Fruit fly (Drosophila melanogaster): ENCODE results near the gene MICU1.

The MICU1 gene

DNA sequence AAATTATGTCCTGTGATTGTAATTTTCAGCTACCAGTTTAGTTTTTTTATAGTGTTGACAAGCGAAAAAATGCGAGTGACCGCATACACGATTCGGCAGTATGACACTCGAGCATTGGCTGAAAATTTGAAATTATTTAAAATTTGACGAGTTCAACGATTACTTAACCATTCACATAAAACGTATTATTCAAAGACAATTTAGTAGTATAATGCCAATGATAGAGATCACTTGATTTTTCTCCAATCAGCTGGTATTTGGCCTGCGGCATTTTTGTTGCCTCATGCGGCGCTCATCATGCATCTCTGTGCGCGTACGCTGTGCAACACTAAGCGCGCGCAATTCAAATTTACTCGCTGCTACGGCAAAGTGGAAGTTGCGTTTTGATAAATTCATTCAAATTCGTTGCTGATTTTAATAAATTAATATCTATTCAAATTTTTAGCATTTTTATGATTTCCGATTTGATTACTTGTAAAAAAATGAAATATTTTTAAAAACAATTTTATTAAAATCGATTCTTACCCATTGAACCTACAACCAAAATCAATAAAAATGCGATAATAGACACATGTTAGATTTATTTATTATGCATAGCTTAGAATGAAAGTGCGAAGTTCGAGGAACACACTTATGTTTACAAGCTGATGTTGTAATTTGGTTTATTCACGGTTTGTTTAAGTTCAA, 12.5 kb downstream of the MICU1 start, which contains the start of gene CG4497 (continued):
- TF ChIP-seq crp (GFP tag; optimal IDR thresholded peaks at IDR 0.05): peak; percentile 7 to 83
- TF ChIP-seq prd (optimal IDR thresholded peaks at IDR 0.05): no peak
- TF ChIP-seq prd (GFP tag; IDR thresholded peaks at IDR 0.05): peak; percentile 97
- TF ChIP-seq dm (GFP tag; optimal IDR thresholded peaks at IDR 0.05): peak; percentile 92
- peak; percentile 90 for TF ChIP-seq tio (GFP tag; optimal IDR thresholded peaks at IDR 0.05)
- TF ChIP-seq CG6765 (GFP tag; optimal IDR thresholded peaks at IDR 0.05): peak; percentile 38
- no peak for TF ChIP-seq pros (GFP tag; optimal IDR thresholded peaks at IDR 0.05)
- peak; percentile 94 for TF ChIP-seq NFAT (GFP tag; IDR thresholded peaks at IDR 0.05)
- peak; percentile 83; the same call in 2 of the 3 replicates for TF ChIP-seq Opbp (GFP tag; IDR thresholded peaks at IDR 0.05; ENCODE audit: partially characterized antibody)
- peak; percentile 92 for TF ChIP-seq CG4820 (GFP tag; optimal IDR thresholded peaks at IDR 0.05)
- TF ChIP-seq repo (GFP tag; optimal IDR thresholded peaks at IDR 0.05): peak; percentile 93
- peak; percentile 91 for TF ChIP-seq CG10979 (tag; optimal IDR thresholded peaks at IDR 0.05)
- peak; percentile 91 for TF ChIP-seq Bdp1 (GFP tag; optimal IDR thresholded peaks at IDR 0.05)
- peak; percentile 87 to 95 for TF ChIP-seq Pdp1 (GFP tag; optimal IDR thresholded peaks at IDR 0.05)
- TF ChIP-seq CG9609 (GFP tag; optimal IDR thresholded peaks at IDR 0.05): peak; percentile 97
- peak; percentile 45 for TF ChIP-seq Asciz (GFP tag; optimal IDR thresholded peaks at IDR 0.05)
- peak; percentile 72 for TF ChIP-seq CG3065 (GFP tag; optimal IDR thresholded peaks at IDR 0.05)
- peak; percentile 69 for TF ChIP-seq Dll (GFP tag; IDR thresholded peaks at IDR 0.05; ENCODE audit: partially characterized antibody)
- TF ChIP-seq ATbp (GFP tag; optimal IDR thresholded peaks at IDR 0.05): peak; percentile 50
- peak; percentile 44 for TF ChIP-seq odd (GFP tag; optimal IDR thresholded peaks at IDR 0.05)
- peak; percentile 100 for TF ChIP-seq CG12155 (GFP tag; optimal IDR thresholded peaks at IDR 0.05)
- no peak for TF ChIP-seq z (GFP tag; IDR thresholded peaks at IDR 0.05)
- TF ChIP-seq MTF-1 (GFP tag; optimal IDR thresholded peaks at IDR 0.05; ENCODE audit: borderline replicate concordance): peak; percentile 1
- peak; percentile 88 for TF ChIP-seq unpg (GFP tag; optimal IDR thresholded peaks at IDR 0.05)
- TF ChIP-seq cas (GFP tag; IDR thresholded peaks at IDR 0.05): peak; percentile 62; the same call in 1 of the 2 replicates
- peak; percentile 84 for TF ChIP-seq CG11398 (GFP tag; optimal IDR thresholded peaks at IDR 0.05)
- peak; percentile 89 for TF ChIP-seq B-H1 (GFP tag; IDR thresholded peaks at IDR 0.05)
- 0 out of 2 replicates have a peak, but pooled peaks have one; percentile 39 for TF ChIP-seq sens-2 (GFP tag; IDR thresholded peaks at IDR 0.05)
- TF ChIP-seq CG18599 (GFP tag; optimal IDR thresholded peaks at IDR 0.05): peak; percentile 88
- TF ChIP-seq Deaf1 (tag; optimal IDR thresholded peaks at IDR 0.05): peak; percentile 57
- peak; percentile 79 for TF ChIP-seq CG10462 (GFP tag; optimal IDR thresholded peaks at IDR 0.05)
- TF ChIP-seq zen (tag; optimal IDR thresholded peaks at IDR 0.05): peak; percentile 91
- TF ChIP-seq Rx (GFP tag; IDR thresholded peaks at IDR 0.05): peak; percentile 89
- TF ChIP-seq CG17612 (GFP tag; IDR thresholded peaks at IDR 0.05): peak; percentile 80
- TF ChIP-seq zf30C (GFP tag; optimal IDR thresholded peaks at IDR 0.05): no peak
- TF ChIP-seq HmgZ (tag; optimal IDR thresholded peaks at IDR 0.05): peak; percentile 95
- peak; percentile 97 for TF ChIP-seq pho (GFP tag; optimal IDR thresholded peaks at IDR 0.05)
- peak; percentile 92 for TF ChIP-seq croc (GFP tag; conservative IDR thresholded peaks at IDR 0.05)
- peak; percentile 9 for TF ChIP-seq Hand (GFP tag; optimal IDR thresholded peaks at IDR 0.05)
- TF ChIP-seq CG31224 (GFP tag; IDR thresholded peaks at IDR 0.05): peak; percentile 83
- TF ChIP-seq pb (GFP tag; optimal IDR thresholded peaks at IDR 0.05): peak; percentile 93
- TF ChIP-seq CG7271 (tag; optimal IDR thresholded peaks at IDR 0.05): no peak
- peak in 1 of 2 experiments; percentile 66 for TF ChIP-seq Dfd (GFP tag; optimal IDR thresholded peaks at IDR 0.05)
- TF ChIP-seq CG1792 (GFP tag; optimal IDR thresholded peaks at IDR 0.05): peak; percentile 98
- peak; percentile 89 for TF ChIP-seq Doc2 (GFP tag; IDR thresholded peaks at IDR 0.05)
- TF ChIP-seq CG8388 (GFP tag; optimal IDR thresholded peaks at IDR 0.05): peak; percentile 79
- peak; percentile 97 for TF ChIP-seq Rfx (GFP tag; IDR thresholded peaks at IDR 0.05)
- peak; percentile 94 for TF ChIP-seq CG33213 (GFP tag; optimal IDR thresholded peaks at IDR 0.05)
- TF ChIP-seq CG10366 (GFP tag; IDR thresholded peaks at IDR 0.05): peak; percentile 94
